Worm (Caenorhabditis elegans): ENCODE measurements around the gene mrpl-11.

The mrpl-11 gene

DNA sequence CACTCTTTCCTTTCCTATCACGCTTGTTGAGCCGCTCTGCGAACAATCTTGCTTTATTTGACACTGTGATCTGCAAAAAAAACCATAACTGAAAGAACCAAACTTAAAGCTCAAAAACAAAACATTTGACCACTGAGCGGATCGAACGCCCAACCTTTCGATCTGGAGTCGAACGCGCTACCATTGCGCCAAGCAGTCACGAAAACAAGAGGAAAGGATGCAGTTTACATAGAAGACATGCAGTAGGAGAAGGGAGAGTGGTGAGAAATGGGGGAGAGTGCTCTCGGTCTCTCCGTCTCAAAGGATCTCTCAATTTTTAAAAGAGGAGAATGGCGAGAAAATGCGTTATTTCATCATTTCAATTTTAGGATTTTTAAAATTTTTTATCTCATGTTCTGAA lies 39.1 kb upstream of the mrpl-11 start (continued):
- TF ChIP-seq F55B11.4 (tag; optimal IDR thresholded peaks at IDR 0.05; ENCODE audit: borderline replicate concordance, insufficient read depth): no peak
- TF ChIP-seq hmg-1.2 (GFP tag; IDR thresholded peaks at IDR 0.05): peak; percentile 80
- TF ChIP-seq F23B12.7 (tag; optimal IDR thresholded peaks at IDR 0.05; ENCODE audit: insufficient read depth): peak; percentile 70
- TF ChIP-seq madf-8 (GFP tag; conservative IDR thresholded peaks at IDR 0.05): peak; percentile 32; the same call in 1 of the 2 replicates
- TF ChIP-seq D2030.7 (GFP tag; IDR thresholded peaks at IDR 0.05): peak; percentile 61
- TF ChIP-seq B0035.1 (tag; optimal IDR thresholded peaks at IDR 0.05): peak; percentile 61
- peak; percentile 85 for TF ChIP-seq hmg-20 (GFP tag; IDR thresholded peaks at IDR 0.05)
- no peak for TF ChIP-seq ceh-79 (tag; optimal IDR thresholded peaks at IDR 0.05)
- peak; percentile 52 for TF ChIP-seq mes-4 (tag; optimal IDR thresholded peaks at IDR 0.05)
- TF ChIP-seq B0261.1 (tag; optimal IDR thresholded peaks at IDR 0.05): peak; percentile 95
- peak; percentile 75 for TF ChIP-seq mcd-1 (GFP tag; IDR thresholded peaks at IDR 0.05)
- TF ChIP-seq bed-1 (GFP tag; IDR thresholded peaks at IDR 0.05): no peak
- TF ChIP-seq nhr-90 (tag; optimal IDR thresholded peaks at IDR 0.05): peak; percentile 91

DNA sequence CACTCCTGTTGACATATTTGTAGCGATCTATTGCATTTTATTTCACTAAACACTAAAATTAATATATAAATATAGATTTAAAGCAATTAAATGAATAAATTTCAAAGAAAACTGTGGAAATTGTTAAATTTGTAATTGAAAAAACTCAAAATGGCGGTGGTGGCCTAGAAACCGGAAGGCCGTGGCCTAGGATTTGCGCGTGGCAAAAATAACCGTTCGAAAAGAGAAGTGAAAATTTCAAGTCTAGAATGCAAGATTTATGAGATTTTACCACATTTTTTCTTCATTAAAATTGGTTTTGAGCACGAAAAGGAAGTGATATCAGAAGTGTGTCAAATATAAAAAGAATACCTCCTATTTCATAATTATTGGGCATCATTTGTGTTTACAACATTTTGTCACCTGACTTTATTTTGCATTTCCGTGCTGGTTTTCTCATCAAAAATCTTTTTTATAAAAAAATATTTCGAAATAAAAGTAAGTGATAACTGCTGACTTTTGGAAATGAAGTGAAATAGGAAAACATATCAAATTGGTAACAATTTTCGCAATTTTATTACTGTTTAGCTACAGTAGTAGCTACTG lies 33.7 kb upstream of the mrpl-11 start, which contains the start of gene fli-1:
TSS of gene fli-1 (minus strand) at position 58 of the 585 bp plus-strand sequence.
- peak; percentile 48 for TF ChIP-seq ztf-18 (tag; optimal IDR thresholded peaks at IDR 0.05)
- no peak for TF ChIP-seq nfya-1 (tag; optimal IDR thresholded peaks at IDR 0.05; ENCODE audit: borderline replicate concordance, insufficient read depth)
- 0 out of 2 replicates have a peak, but pooled peaks have one; percentile 29 for TF ChIP-seq Y95B8A.8 (GFP tag; IDR thresholded peaks at IDR 0.05)
- TF ChIP-seq ceh-27 (GFP tag; optimal IDR thresholded peaks at IDR 0.05): peak; percentile 53
- peak; percentile 72; the same call in 1 of the 2 replicates for TF ChIP-seq cebp-1 (GFP tag; IDR thresholded peaks at IDR 0.05)
- TF ChIP-seq cebp-1 (tag; optimal IDR thresholded peaks at IDR 0.05): peak; percentile 90
- TF ChIP-seq sptf-2 (GFP tag; optimal IDR thresholded peaks at IDR 0.05): no peak
- TF ChIP-seq snpc-3.4 (tag; optimal IDR thresholded peaks at IDR 0.05): peak; percentile 68
- TF ChIP-seq tlf-1 (GFP tag; optimal IDR thresholded peaks at IDR 0.05): peak; percentile 16
- peak; percentile 72 for TF ChIP-seq dpl-1 (GFP tag; optimal IDR thresholded peaks at IDR 0.05)
- no peak for TF ChIP-seq nfya-2 (GFP tag; IDR thresholded peaks at IDR 0.05)
- no peak for TF ChIP-seq F37B4.10 (GFP tag; IDR thresholded peaks at IDR 0.05)
- no peak for TF ChIP-seq let-607 (tag; optimal IDR thresholded peaks at IDR 0.05)
- no peak for TF ChIP-seq ceh-58 (GFP tag; IDR thresholded peaks at IDR 0.05)
- peak; percentile 75 for TF ChIP-seq F33H1.4 (GFP tag; IDR thresholded peaks at IDR 0.05)
- TF ChIP-seq snpc-4 (GFP tag; optimal IDR thresholded peaks at IDR 0.05): no peak
- TF ChIP-seq snpc-4 (tag; optimal IDR thresholded peaks at IDR 0.05): peak in 1 of 4 experiments; percentile 21
- no peak for TF ChIP-seq dpff-1 (tag; optimal IDR thresholded peaks at IDR 0.05)
- no peak for TF ChIP-seq somi-1 (GFP tag; optimal IDR thresholded peaks at IDR 0.05)
- no peak for TF ChIP-seq F22D6.2 (tag; optimal IDR thresholded peaks at IDR 0.05)
- no peak for TF ChIP-seq B0261.1 (tag; optimal IDR thresholded peaks at IDR 0.05)
- TF ChIP-seq F52B5.7 (tag; optimal IDR thresholded peaks at IDR 0.05): no peak
- no peak for TF ChIP-seq nhr-90 (tag; optimal IDR thresholded peaks at IDR 0.05)
- TF ChIP-seq lir-1 (GFP tag; conservative IDR thresholded peaks at IDR 0.05): peak; percentile 64; the same call in 1 of the 2 replicates
- TF ChIP-seq madf-6 (GFP tag; IDR thresholded peaks at IDR 0.05): peak; percentile 99
- TF ChIP-seq ceh-40 (GFP tag; IDR thresholded peaks at IDR 0.05): no peak
- TF ChIP-seq egl-18 (GFP tag; IDR thresholded peaks at IDR 0.05): no peak
- TF ChIP-seq him-1 (tag; optimal IDR thresholded peaks at IDR 0.05): no peak
- no peak; the same call in 1 of the 2 replicates for TF ChIP-seq ceh-100 (GFP tag; IDR thresholded peaks at IDR 0.05)
- TF ChIP-seq Y79H2A.3 (GFP tag; conservative IDR thresholded peaks at IDR 0.05): 0 out of 2 replicates have a peak, but pooled peaks have one; percentile 36
- no peak for TF ChIP-seq mes-4 (tag; optimal IDR thresholded peaks at IDR 0.05)
- TF ChIP-seq zfh-2 (GFP tag; conservative IDR thresholded peaks at IDR 0.05): no peak
- TF ChIP-seq F57A8.1 (GFP tag; optimal IDR thresholded peaks at IDR 0.05): no peak
- TF ChIP-seq mcd-1 (GFP tag; IDR thresholded peaks at IDR 0.05): peak; percentile 47
- TF ChIP-seq nhr-80 (tag; optimal IDR thresholded peaks at IDR 0.05): no peak
- no peak for TF ChIP-seq C06A6.2 (GFP tag; conservative IDR thresholded peaks at IDR 0.05)
- no peak for TF ChIP-seq F57C9.4 (tag; optimal IDR thresholded peaks at IDR 0.05)
- TF ChIP-seq F23B12.7 (tag; optimal IDR thresholded peaks at IDR 0.05; ENCODE audit: insufficient read depth): no peak
